Fruit fly (Drosophila melanogaster) Kc167 (cell line): ENCODE results near the gene Pif1A.

Source experiments
- Myc ChIP-seq: fragments of >200 bp; optimal IDR thresholded peaks from 2 replicates; lab custom pipeline; 2017; ENCODE audit warnings: missing external identifiers
- h ChIP-seq: fragments of >200 bp; optimal IDR thresholded peaks from 3 replicates; lab custom pipeline; 2018; ENCODE audit warnings: missing external identifiers

- TF ChIP-seq h (lab: Kevin White, UChicago) (no peak), Myc (lab: Kevin White, UChicago) (no peak)
Observed at dm6 chr3R:8807048-8807447, 6.1 kb upstream of the Pif1A start.
